Worm (Caenorhabditis elegans): ENCODE results near the gene dct-18.

- TF ChIP-seq flt-1 (GFP tag; IDR thresholded peaks at IDR 0.05) (no peak), klf-2 (GFP tag; conservative IDR thresholded peaks at IDR 0.05) (no peak), tab-1 (GFP tag; IDR thresholded peaks at IDR 0.05) (no peak), med-1 (GFP tag; optimal IDR thresholded peaks at IDR 0.05; ENCODE audit: insufficient read depth) (no peak), ztf-23 (GFP tag; IDR thresholded peaks at IDR 0.05) (no peak), ref-1 (GFP tag; conservative IDR thresholded peaks at IDR 0.05) (no peak), T22C8.4 (GFP tag; IDR thresholded peaks at IDR 0.05) (no peak), cog-1 (tag; optimal IDR thresholded peaks at IDR 0.05) (no peak), ztf-29 (GFP tag; IDR thresholded peaks at IDR 0.05) (no peak)
Observed at ce11 chrII:12965138-12965537, 33.5 kb downstream of the dct-18 start.

All from whole organism, midembryonic.